Worm (Caenorhabditis elegans): ENCODE data around the gene Y9C2UA.1.

- TF ChIP-seq ama-1 (optimal IDR thresholded peaks at IDR 0.05) = no peak
- TF ChIP-seq ets-7 (tag; optimal IDR thresholded peaks at IDR 0.05) = no peak
- no peak for TF ChIP-seq flt-1 (GFP tag; IDR thresholded peaks at IDR 0.05)
- TF ChIP-seq aly-1 (tag; optimal IDR thresholded peaks at IDR 0.05) = no peak
- TF ChIP-seq F13C5.2 (tag; optimal IDR thresholded peaks at IDR 0.05) = no peak
- TF ChIP-seq hnd-1 (tag; optimal IDR thresholded peaks at IDR 0.05) = no peak
- no peak for TF ChIP-seq ceh-13 (GFP tag; optimal IDR thresholded peaks at IDR 0.05)
- TF ChIP-seq hmg-4 (GFP tag; optimal IDR thresholded peaks at IDR 0.05) = no peak
- TF ChIP-seq tbx-37 (GFP tag; conservative IDR thresholded peaks at IDR 0.05) = no peak
- TF ChIP-seq scrt-1 (GFP tag; IDR thresholded peaks at IDR 0.05) = no peak
- no peak for TF ChIP-seq tbx-11 (GFP tag; IDR thresholded peaks at IDR 0.05)
- TF ChIP-seq hmbx-1 (tag; optimal IDR thresholded peaks at IDR 0.05) = no peak
- TF ChIP-seq tra-4 (tag; optimal IDR thresholded peaks at IDR 0.05) = no peak
- TF ChIP-seq B0310.2 (tag; optimal IDR thresholded peaks at IDR 0.05) = no peak
Measured at ce11 chrII:9120329-9120728, 19.1 kb upstream of the Y9C2UA.1 start.

Data from whole organism, early embryonic.